Worm (Caenorhabditis elegans) whole organism, L1 larva: ENCODE measurements around the gene slc-36.5.

Experiments
- F16B12.6 ChIP-seq: fragments of 150-350 bp; optimal IDR thresholded peaks from 2 replicates; lab custom pipeline; 2014; ENCODE audit warnings: missing biosample characterization, missing genetic modification characterization
- aha-1 ChIP-seq: fragments of 150-350 bp; optimal IDR thresholded peaks from 2 replicates; lab custom pipeline; 2014; ENCODE audit warnings: missing biosample characterization, missing genetic modification characterization
- alr-1 ChIP-seq: fragments of 200-800 bp; sonication (Bioruptor generic); optimal IDR thresholded peaks from 2 replicates; lab custom pipeline; 2018; ENCODE audit warnings: borderline replicate concordance, mild to moderate bottlenecking, missing genetic modification characterization, missing compliant biosample characterization
- ama-1 ChIP-seq: fragments of 150-350 bp; optimal IDR thresholded peaks from 2 replicates; lab custom pipeline; 2014
- blmp-1 ChIP-seq: fragments of 150-350 bp; optimal IDR thresholded peaks from 2 replicates; lab custom pipeline; 2014; ENCODE audit warnings: missing biosample characterization, missing genetic modification characterization
- ceh-63 ChIP-seq: fragments of 200-800 bp; sonication (Bioruptor generic); optimal IDR thresholded peaks from 2 replicates; lab custom pipeline; 2018; ENCODE audit warnings: mild to moderate bottlenecking, missing genetic modification characterization, missing compliant biosample characterization
- ceh-82 ChIP-seq, 3 experiments: fragments of 150-350 bp in 1 of 3; sonication (generic microtip) in 2 of 3; optimal IDR thresholded peaks; 2 replicates each; lab custom pipeline; 2014 to 2017; ENCODE audit warnings: missing biosample characterization in 3 of 3, missing genetic modification characterization in 3 of 3
- ceh-88 ChIP-seq: fragments of 200-800 bp; sonication (Bioruptor generic); IDR thresholded peaks from 2 replicates; pipeline ENCODE4 v1.3.6; 2022; ENCODE audit warnings: missing genetic modification characterization, missing compliant biosample characterization
- ceh-90 ChIP-seq: sonication (generic microtip); optimal IDR thresholded peaks from 2 replicates; lab custom pipeline; 2016; ENCODE audit warnings: missing genetic modification characterization, missing compliant biosample characterization
- dpl-1 ChIP-seq, 3 experiments: fragments of 150-350 bp in 2 of 3; sonication (generic microtip) in 1 of 3; optimal IDR thresholded peaks; 2 replicates each; lab custom pipeline; 2014 to 2017; ENCODE audit warnings: missing biosample characterization in 3 of 3, missing genetic modification characterization in 3 of 3, missing genetic modification reagents in 3 of 3
- dsc-1 ChIP-seq: sonication (generic microtip); optimal IDR thresholded peaks from 2 replicates; lab custom pipeline; 2016; ENCODE audit warnings: mild to moderate bottlenecking, missing genetic modification characterization, missing compliant biosample characterization
- efl-1 ChIP-seq, 4 experiments: fragments of 150-350 bp; optimal IDR thresholded peaks in 3 of 4; peaks in 1 of 4; 1 replicate in 1 of 4; 2 replicates in 3 of 4; lab custom pipeline; 2014; ENCODE audit warnings: missing biosample characterization in 2 of 4, missing genetic modification characterization in 2 of 4, missing genetic modification reagents in 2 of 4
- efl-3 ChIP-seq: fragments of 200-800 bp; sonication (Bioruptor generic); optimal IDR thresholded peaks from 2 replicates; lab custom pipeline; 2018; ENCODE audit warnings: mild to moderate bottlenecking, missing genetic modification characterization, missing compliant biosample characterization
- egl-13 ChIP-seq: sonication (generic microtip); optimal IDR thresholded peaks from 2 replicates; lab custom pipeline; 2016; ENCODE audit warnings: missing genotype, missing genetic modification reagents, missing genetic modification characterization, missing compliant biosample characterization
- egl-27 ChIP-seq, 2 experiments: fragments of 150-350 bp in 1 of 2; sonication (generic microtip); optimal IDR thresholded peaks; 3 replicates each; lab custom pipeline; 2017 to 2018; ENCODE audit warnings: missing biosample characterization in 2 of 2, missing genetic modification characterization in 2 of 2, missing genetic modification reagents in 2 of 2
- elt-2 ChIP-seq: sonication (generic microtip); optimal IDR thresholded peaks from 2 replicates; lab custom pipeline; 2016; ENCODE audit warnings: missing genetic modification characterization, mild to moderate bottlenecking, inconsistent platforms, missing compliant biosample characterization, missing genetic modification reagents
- fkh-4 ChIP-seq: sonication (generic microtip); optimal IDR thresholded peaks from 2 replicates; lab custom pipeline; 2016; ENCODE audit warnings: missing compliant biosample characterization, missing genetic modification characterization, borderline replicate concordance
- fkh-8 ChIP-seq: sonication (generic microtip); optimal IDR thresholded peaks from 2 replicates; lab custom pipeline; 2016; ENCODE audit warnings: mild to moderate bottlenecking, missing genetic modification characterization, missing compliant biosample characterization
- grh-1 ChIP-seq: fragments of 200-800 bp; sonication (Bioruptor generic); IDR thresholded peaks from 2 replicates; pipeline ENCODE4 v1.3.6; 2022; ENCODE audit warnings: missing genetic modification reagents, missing genetic modification characterization, missing compliant biosample characterization
- hlh-17 ChIP-seq: fragments of 200-800 bp; sonication (Bioruptor generic); optimal IDR thresholded peaks from 2 replicates; lab custom pipeline; 2018; ENCODE audit warnings: missing genetic modification characterization, mild to moderate bottlenecking, missing compliant biosample characterization, moderate library complexity, borderline replicate concordance
- hlh-4 ChIP-seq: sonication (generic microtip); optimal IDR thresholded peaks from 2 replicates; lab custom pipeline; 2016; ENCODE audit warnings: mild to moderate bottlenecking, missing genetic modification characterization, missing compliant biosample characterization
- hpl-2 ChIP-seq: fragments of 150-350 bp; optimal IDR thresholded peaks from 2 replicates; lab custom pipeline; 2014; ENCODE audit warnings: missing biosample characterization, missing genetic modification reagents, missing genetic modification characterization
- irx-1 ChIP-seq: sonication (generic microtip); optimal IDR thresholded peaks from 2 replicates; lab custom pipeline; 2016; ENCODE audit warnings: missing genetic modification characterization, missing compliant biosample characterization
- lin-13 ChIP-seq: fragments of 150-350 bp; optimal IDR thresholded peaks from 2 replicates; lab custom pipeline; 2014; ENCODE audit warnings: missing biosample characterization, missing genetic modification reagents, missing genetic modification characterization
- lin-15B ChIP-seq: fragments of 150-350 bp; sonication (generic microtip); optimal IDR thresholded peaks from 3 replicates; lab custom pipeline; 2014; ENCODE audit warnings: missing biosample characterization, missing genetic modification characterization
- lir-3 ChIP-seq: sonication (generic microtip); optimal IDR thresholded peaks from 2 replicates; lab custom pipeline; 2016; ENCODE audit warnings: mild to moderate bottlenecking, missing genetic modification characterization, moderate library complexity, missing compliant biosample characterization; ENCODE audit not compliant: poor library complexity
- lsy-2 ChIP-seq, 2 experiments: fragments of 150-350 bp; optimal IDR thresholded peaks; 2 replicates each; lab custom pipeline; 2014; ENCODE audit warnings: missing biosample characterization in 2 of 2, missing genetic modification characterization in 2 of 2
- mdl-1 ChIP-seq, 2 experiments: fragments of 150-350 bp; optimal IDR thresholded peaks; 2 replicates each; lab custom pipeline; 2014 to 2017; ENCODE audit warnings: missing biosample characterization in 2 of 2, missing genetic modification characterization in 2 of 2, inconsistent platforms in 1 of 2
- mef-2 ChIP-seq: fragments of 150-350 bp; optimal IDR thresholded peaks from 2 replicates; lab custom pipeline; 2014; ENCODE audit warnings: missing biosample characterization, missing genetic modification characterization
- nhr-12 ChIP-seq: sonication (generic microtip); optimal IDR thresholded peaks from 2 replicates; lab custom pipeline; 2017; ENCODE audit warnings: missing biosample characterization, missing genetic modification characterization
- nhr-19 ChIP-seq: fragments of 200-800 bp; sonication (Bioruptor generic); conservative IDR thresholded peaks from 2 replicates; pipeline ENCODE4 v1.3.6; 2022; ENCODE audit warnings: missing genetic modification characterization, missing compliant biosample characterization
- nhr-20 ChIP-seq: sonication (generic microtip); optimal IDR thresholded peaks from 2 replicates; lab custom pipeline; 2016; ENCODE audit warnings: mild to moderate bottlenecking, missing genetic modification characterization, missing compliant biosample characterization
- nhr-237 ChIP-seq: fragments of 150-350 bp; optimal IDR thresholded peaks from 2 replicates; lab custom pipeline; 2014; ENCODE audit warnings: missing biosample characterization, missing genetic modification characterization
- nhr-71 ChIP-seq: sonication (generic microtip); optimal IDR thresholded peaks from 2 replicates; lab custom pipeline; 2016; ENCODE audit warnings: mild to moderate bottlenecking, missing genetic modification characterization, moderate library complexity, missing compliant biosample characterization
- nhr-76 ChIP-seq: sonication (generic microtip); optimal IDR thresholded peaks from 2 replicates; lab custom pipeline; 2017; ENCODE audit warnings: missing biosample characterization, missing genetic modification characterization
- nhr-85 ChIP-seq: sonication (generic microtip); peaks from one replicate; lab custom pipeline; 2016; ENCODE audit warnings: missing genetic modification characterization, inconsistent platforms, missing compliant biosample characterization
- nhr-90 ChIP-seq: sonication (generic microtip); optimal IDR thresholded peaks from 2 replicates; lab custom pipeline; 2016; ENCODE audit warnings: mild to moderate bottlenecking, missing genetic modification characterization, missing compliant biosample characterization; ENCODE audit not compliant: poor library complexity
- pax-3 ChIP-seq: fragments of 200-800 bp; sonication (Bioruptor generic); optimal IDR thresholded peaks from 2 replicates; lab custom pipeline; 2018; ENCODE audit warnings: mild to moderate bottlenecking, missing genetic modification characterization, moderate library complexity, missing compliant biosample characterization
- pqm-1 ChIP-seq: sonication (generic microtip); optimal IDR thresholded peaks from 3 replicates; lab custom pipeline; 2017; ENCODE audit warnings: missing biosample characterization, missing genetic modification characterization
- rnt-1 ChIP-seq: sonication (generic microtip); optimal IDR thresholded peaks from 2 replicates; lab custom pipeline; 2016; ENCODE audit warnings: mild to moderate bottlenecking, missing genetic modification characterization, moderate library complexity, missing compliant biosample characterization
- skn-1 ChIP-seq: fragments of 150-350 bp; optimal IDR thresholded peaks from 2 replicates; lab custom pipeline; 2014; ENCODE audit warnings: missing biosample characterization, missing genetic modification characterization
- snpc-4 ChIP-seq: fragments of 150-350 bp; optimal IDR thresholded peaks from 2 replicates; lab custom pipeline; 2014; ENCODE audit warnings: missing biosample characterization, missing genetic modification characterization
- snu-23 ChIP-seq: sonication (generic microtip); optimal IDR thresholded peaks from 2 replicates; lab custom pipeline; 2016; ENCODE audit warnings: missing genetic modification characterization, missing compliant biosample characterization
- sox-4 ChIP-seq: sonication (generic microtip); optimal IDR thresholded peaks from 2 replicates; lab custom pipeline; 2016; ENCODE audit warnings: missing genetic modification characterization, missing compliant biosample characterization
- sup-37 ChIP-seq: fragments of 200-800 bp; sonication (Bioruptor generic); optimal IDR thresholded peaks from 2 replicates; lab custom pipeline; 2018; ENCODE audit warnings: mild to moderate bottlenecking, missing genetic modification characterization, missing compliant biosample characterization
- tbx-2 ChIP-seq: sonication (generic microtip); optimal IDR thresholded peaks from 2 replicates; lab custom pipeline; 2016; ENCODE audit warnings: missing genetic modification characterization, missing compliant biosample characterization
- tlp-1 ChIP-seq: fragments of 150-350 bp; optimal IDR thresholded peaks from 2 replicates; lab custom pipeline; 2014; ENCODE audit warnings: missing biosample characterization, missing genetic modification characterization
- unc-130 ChIP-seq: fragments of 150-350 bp; optimal IDR thresholded peaks from 2 replicates; lab custom pipeline; 2017; ENCODE audit warnings: missing biosample characterization, missing genetic modification characterization, inconsistent platforms
- unc-62 ChIP-seq: fragments of 150-350 bp; optimal IDR thresholded peaks from 2 replicates; lab custom pipeline; 2014; ENCODE audit warnings: missing biosample characterization, missing genetic modification reagents, missing genetic modification characterization
- vab-15 ChIP-seq: sonication (generic microtip); optimal IDR thresholded peaks from 2 replicates; lab custom pipeline; 2017; ENCODE audit warnings: missing genotype, mild to moderate bottlenecking, missing genetic modification characterization, missing compliant biosample characterization
- xbp-1 ChIP-seq: sonication (generic microtip); optimal IDR thresholded peaks from 2 replicates; lab custom pipeline; 2016; ENCODE audit warnings: missing genetic modification characterization, missing compliant biosample characterization
- ztf-11 ChIP-seq, 2 experiments: sonication (generic microtip); optimal IDR thresholded peaks; 2 replicates each; lab custom pipeline; 2016 to 2017; ENCODE audit warnings: missing genetic modification characterization in 2 of 2, missing biosample characterization in 1 of 2, missing compliant biosample characterization in 1 of 2

slc-36.5 gene

ce11 chrII:6847917-6848379 is 28.9 kb downstream of the slc-36.5 start, which contains the start of gene tbc-6:
TSS of gene tbc-6 (plus strand) at chrII:6848124.
- TF ChIP-seq lir-3 (tag; lab: Kevin White, UChicago) = no peak
- no peak for TF ChIP-seq unc-62
- no peak for TF ChIP-seq egl-13 (tag; lab: Kevin White, UChicago)
- peak; percentile 36 for TF ChIP-seq unc-130
- no peak for TF ChIP-seq mef-2 (tag; lab: Kevin White, UChicago)
- no peak for TF ChIP-seq nhr-76 (tag; lab: Kevin White, UChicago)
- peak; percentile 57 for TF ChIP-seq nhr-90 (tag; lab: Kevin White, UChicago)
- TF ChIP-seq efl-1 (optimal IDR thresholded peaks at IDR 0.05; lab: Kevin White, UChicago) = peak in 1 of 2 experiments; percentile 30
- TF ChIP-seq efl-1 (GFP tag; optimal IDR thresholded peaks at IDR 0.05 in 1 of 2; lab: Kevin White, UChicago) = peak in 1 of 2 experiments; percentile 88
- peak; percentile 61 for TF ChIP-seq snu-23
- TF ChIP-seq vab-15 (tag; lab: Kevin White, UChicago) = peak; percentile 80
- peak; percentile 67 for TF ChIP-seq nhr-19
- no peak for TF ChIP-seq sox-4 (tag; lab: Kevin White, UChicago)
- TF ChIP-seq mdl-1 (tag; optimal IDR thresholded peaks at IDR 0.05; lab: Kevin White, UChicago) = peak in 1 of 2 experiments; percentile 23
- TF ChIP-seq dpl-1 (GFP tag; optimal IDR thresholded peaks at IDR 0.05; lab: Kevin White, UChicago) = peak in 1 of 3 experiments; percentile 21
- no peak for TF ChIP-seq alr-1 (tag; lab: Kevin White, UChicago)
- TF ChIP-seq efl-3 = no peak
- no peak for TF ChIP-seq sup-37 (GFP tag; lab: Kevin White, UChicago)
- TF ChIP-seq ceh-88 (GFP tag; lab: Robert Waterston, UW) = no peak
- no peak for TF ChIP-seq fkh-8 (tag; lab: Kevin White, UChicago)
- peak; percentile 17 for TF ChIP-seq elt-2 (tag; lab: Kevin White, UChicago)
- TF ChIP-seq fkh-4 = no peak
- peak; percentile 14 for TF ChIP-seq dsc-1
- TF ChIP-seq ceh-82 (tag; optimal IDR thresholded peaks at IDR 0.05; lab: Kevin White, UChicago) = no peak
- peak; percentile 71 for TF ChIP-seq tbx-2
- TF ChIP-seq rnt-1 (tag; lab: Kevin White, UChicago) = peak; percentile 36
- no peak for TF ChIP-seq skn-1
- no peak for TF ChIP-seq tlp-1 (tag; lab: Kevin White, UChicago)
- no peak for TF ChIP-seq snpc-4
- peak; percentile 85 for TF ChIP-seq nhr-71 (tag; lab: Kevin White, UChicago)
- no peak for TF ChIP-seq lin-15B (tag; lab: Kevin White, UChicago)
- no peak for TF ChIP-seq pqm-1
- no peak for TF ChIP-seq F16B12.6 (tag; lab: Kevin White, UChicago)
- peak; percentile 87 for TF ChIP-seq nhr-20 (tag; lab: Kevin White, UChicago)
- TF ChIP-seq ztf-11 (tag; optimal IDR thresholded peaks at IDR 0.05; lab: Kevin White, UChicago) = no peak
- TF ChIP-seq nhr-237 = no peak
- peak; percentile 93 for TF ChIP-seq blmp-1 (tag; lab: Kevin White, UChicago)
- TF ChIP-seq aha-1 (tag; lab: Kevin White, UChicago) = no peak
- TF ChIP-seq lsy-2 (tag; optimal IDR thresholded peaks at IDR 0.05; lab: Kevin White, UChicago) = peak; percentile 15 to 64
- peak; percentile 97 for TF ChIP-seq nhr-85
- peak; percentile 36 for TF ChIP-seq lin-13 (GFP tag; lab: Kevin White, UChicago)
- no peak for TF ChIP-seq hpl-2 (GFP tag; lab: Kevin White, UChicago)
- TF ChIP-seq ama-1 (lab: Kevin White, UChicago) = no peak
- TF ChIP-seq nhr-12 (tag; lab: Kevin White, UChicago) = no peak
- TF ChIP-seq hlh-17 (GFP tag; lab: Kevin White, UChicago) = no peak
- TF ChIP-seq xbp-1 (tag; lab: Kevin White, UChicago) = no peak
- no peak for TF ChIP-seq ceh-90 (tag; lab: Kevin White, UChicago)
- no peak for TF ChIP-seq ceh-63 (GFP tag; lab: Kevin White, UChicago)
- no peak for TF ChIP-seq pax-3 (tag; lab: Kevin White, UChicago)
- no peak for TF ChIP-seq hlh-4 (tag; lab: Kevin White, UChicago)
- TF ChIP-seq egl-27 (tag; optimal IDR thresholded peaks at IDR 0.05; lab: Kevin White, UChicago) = peak; percentile 19 to 58
- TF ChIP-seq irx-1 = peak; percentile 50
- peak; percentile 28; the same call in 1 of the 2 replicates for TF ChIP-seq grh-1 (GFP tag; lab: Robert Waterston, UW)
